Worm (Caenorhabditis elegans) whole organism, L3 larva: ENCODE measurements around the gene chch-3.

Experiments
- nhr-67 ChIP-seq: fragments of 150-350 bp; optimal IDR thresholded peaks from 2 replicates; lab custom pipeline; 2014; ENCODE audit warnings: missing biosample characterization, missing genetic modification characterization
- nhr-77 ChIP-seq: fragments of 150-350 bp; optimal IDR thresholded peaks from 2 replicates; lab custom pipeline; 2014; ENCODE audit warnings: missing biosample characterization, missing genetic modification characterization

DNA sequence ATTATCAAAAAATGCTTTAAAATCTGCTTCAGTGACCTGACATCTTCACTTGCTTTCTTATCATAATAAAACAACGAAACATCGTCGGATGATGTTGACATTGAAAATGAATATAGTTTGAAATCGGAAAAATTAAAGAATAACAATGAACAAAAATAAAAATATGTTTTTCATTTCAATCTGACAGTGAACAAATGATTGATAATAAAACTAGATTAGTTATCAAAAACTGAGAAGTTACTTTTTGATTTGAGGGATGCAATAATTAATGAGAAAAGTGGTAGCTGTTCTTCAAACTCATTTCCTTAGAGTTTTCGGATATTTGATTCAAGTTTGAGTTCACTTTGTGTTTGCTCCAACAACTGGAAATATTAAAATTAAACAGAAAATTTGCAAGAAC is 26.7 kb downstream of the chch-3 start, which contains the start of gene chil-15:
- TF ChIP-seq nhr-67 (tag; lab: Kevin White, UChicago) (no peak), nhr-77 (tag; lab: Kevin White, UChicago) (no peak)
